Worm (Caenorhabditis elegans): ENCODE results near the gene nyn-1.

DNA sequence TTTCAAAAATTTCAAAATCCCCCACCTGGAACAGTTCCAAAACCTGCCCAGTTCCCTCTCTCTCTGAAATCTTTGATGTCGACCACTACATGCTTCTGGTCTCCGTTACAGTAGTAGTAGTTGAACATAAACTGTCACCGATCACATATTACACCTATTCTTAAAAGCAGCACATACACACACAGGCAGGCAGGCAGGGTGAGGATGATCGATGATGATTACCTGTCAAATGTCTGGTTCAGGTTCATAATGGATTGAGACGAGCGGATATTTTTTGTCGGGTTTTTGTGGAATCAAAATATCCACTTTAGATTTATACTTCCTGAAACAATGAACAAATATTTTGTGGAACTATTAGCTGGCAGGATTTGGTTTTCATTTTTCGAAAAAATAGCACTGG, 7.2 kb upstream of the nyn-1 start:
- no peak for TF ChIP-seq ztf-29 (GFP tag; IDR thresholded peaks at IDR 0.05)
- no peak for TF ChIP-seq med-1 (GFP tag; optimal IDR thresholded peaks at IDR 0.05; ENCODE audit: insufficient read depth)
- TF ChIP-seq tab-1 (GFP tag; IDR thresholded peaks at IDR 0.05), result no peak
- TF ChIP-seq cog-1 (tag; optimal IDR thresholded peaks at IDR 0.05), result no peak
- TF ChIP-seq T22C8.4 (GFP tag; IDR thresholded peaks at IDR 0.05), result no peak

Data from whole organism, midembryonic.